Fruit fly (Drosophila melanogaster) whole organism, embryonic: ENCODE results near the gene CG13838.

Experiments
- Abd-B ChIP-seq: fragments of 200-800 bp; sonication (Bioruptor generic); optimal IDR thresholded peaks from 2 replicates; lab custom pipeline; 2018; ENCODE audit warnings: missing biosample characterization, mild to moderate bottlenecking, missing genetic modification characterization, moderate library complexity
- CG10274 ChIP-seq: fragments of 200-800 bp; sonication (Bioruptor generic); optimal IDR thresholded peaks from 3 replicates; lab custom pipeline; 2017; ENCODE audit warnings: missing biosample characterization, mild to moderate bottlenecking, missing genetic modification characterization
- CG11560 ChIP-seq: fragments of 200-800 bp; sonication (Bioruptor generic); IDR thresholded peaks from 3 replicates; pipeline ENCODE4 v1.3.6; 2022; ENCODE audit warnings: missing biosample characterization, missing genetic modification characterization
- CG12744 ChIP-seq: fragments of 200-800 bp; sonication (Bioruptor generic); optimal IDR thresholded peaks from 2 replicates; lab custom pipeline; 2016; ENCODE audit warnings: missing biosample characterization, missing genetic modification characterization
- CG14441 ChIP-seq: fragments of 200-800 bp; sonication (Bioruptor generic); IDR thresholded peaks from 2 replicates; pipeline ENCODE4 v1.3.6; 2022; ENCODE audit warnings: missing biosample characterization, missing genetic modification characterization
- CG16815 ChIP-seq: fragments of 200-800 bp; sonication (Bioruptor generic); optimal IDR thresholded peaks from 3 replicates; lab custom pipeline; 2017; ENCODE audit warnings: missing biosample characterization, mild to moderate bottlenecking, missing genetic modification characterization
- CG18011 ChIP-seq: fragments of 200-800 bp; sonication (Bioruptor generic); optimal IDR thresholded peaks from 2 replicates; lab custom pipeline; 2017; ENCODE audit warnings: missing biosample characterization, missing genetic modification characterization, mild to moderate bottlenecking, moderate library complexity, missing genotype
- CG2120 ChIP-seq: fragments of 200-800 bp; sonication (Bioruptor generic); optimal IDR thresholded peaks from 3 replicates; lab custom pipeline; 2016; ENCODE audit warnings: missing biosample characterization, missing genetic modification characterization
- CG30431 ChIP-seq: fragments of 200-800 bp; sonication (Bioruptor generic); optimal IDR thresholded peaks from 2 replicates; lab custom pipeline; 2017; ENCODE audit warnings: missing biosample characterization, missing genetic modification characterization
- CG31441 ChIP-seq: fragments of 200-800 bp; sonication (Bioruptor generic); IDR thresholded peaks from 2 replicates; pipeline ENCODE4 v1.3.6; 2022; ENCODE audit warnings: missing biosample characterization, missing genetic modification characterization
- CG3281 ChIP-seq: fragments of 200-800 bp; sonication (Bioruptor generic); optimal IDR thresholded peaks from 3 replicates; lab custom pipeline; 2017; ENCODE audit warnings: missing biosample characterization, mild to moderate bottlenecking, missing genetic modification characterization
- CG5245 ChIP-seq: fragments of 200-800 bp; sonication (Bioruptor generic); optimal IDR thresholded peaks from 3 replicates; lab custom pipeline; 2016; ENCODE audit warnings: missing biosample characterization, missing genetic modification characterization
- CG6689 ChIP-seq: fragments of 200-800 bp; sonication (Bioruptor generic); IDR thresholded peaks from 2 replicates; pipeline ENCODE4 v1.3.6; 2022; ENCODE audit warnings: missing biosample characterization, missing genetic modification characterization
- CG7928 ChIP-seq: fragments of 200-800 bp; sonication (Bioruptor generic); optimal IDR thresholded peaks from 2 replicates; lab custom pipeline; 2017; ENCODE audit warnings: missing biosample characterization, mild to moderate bottlenecking, missing genetic modification characterization
- CG8359 ChIP-seq: fragments of 200-800 bp; sonication (Bioruptor generic); optimal IDR thresholded peaks from 2 replicates; lab custom pipeline; 2017; ENCODE audit warnings: missing biosample characterization, mild to moderate bottlenecking, missing genetic modification characterization, borderline replicate concordance
- CG8924 ChIP-seq: fragments of 200-800 bp; optimal IDR thresholded peaks from 3 replicates; lab custom pipeline; 2019; ENCODE audit warnings: missing biosample characterization, mild to moderate bottlenecking, missing genetic modification characterization, moderate library complexity
- CG9609 ChIP-seq: fragments of 200-800 bp; sonication (Bioruptor generic); optimal IDR thresholded peaks from 3 replicates; lab custom pipeline; 2016; ENCODE audit warnings: missing biosample characterization, missing genetic modification characterization
- CoRest ChIP-seq: fragments of 200-800 bp; sonication (Bioruptor generic); optimal IDR thresholded peaks from 3 replicates; lab custom pipeline; 2018; ENCODE audit warnings: missing biosample characterization, mild to moderate bottlenecking, missing genetic modification characterization, moderate library complexity
- D19B ChIP-seq: fragments of 200-800 bp; sonication (Bioruptor generic); optimal IDR thresholded peaks from 2 replicates; lab custom pipeline; 2017; ENCODE audit warnings: missing biosample characterization, mild to moderate bottlenecking, missing genetic modification characterization
- Gug ChIP-seq: fragments of 200-800 bp; sonication (Bioruptor generic); IDR thresholded peaks from 4 replicates; pipeline ENCODE4 v1.3.6; 2022; ENCODE audit warnings: missing biosample characterization, missing genetic modification characterization
- Hsf ChIP-seq: fragments of 200-800 bp; sonication (Bioruptor generic); optimal IDR thresholded peaks from 3 replicates; lab custom pipeline; 2016; ENCODE audit warnings: missing biosample characterization, missing genetic modification characterization
- NC2α ChIP-seq: fragments of 200-800 bp; sonication (Bioruptor generic); optimal IDR thresholded peaks from 2 replicates; lab custom pipeline; 2016; ENCODE audit warnings: missing biosample characterization, missing genetic modification characterization
- NfI ChIP-seq: fragments of 200-800 bp; sonication (Bioruptor generic); optimal IDR thresholded peaks from 3 replicates; lab custom pipeline; 2018; ENCODE audit warnings: missing biosample characterization, mild to moderate bottlenecking, missing genetic modification characterization, moderate library complexity
- Rfx ChIP-seq: fragments of 200-800 bp; sonication (Bioruptor generic); IDR thresholded peaks from 2 replicates; pipeline ENCODE4 v1.3.6; 2022; ENCODE audit warnings: missing biosample characterization, missing genetic modification characterization
- Rx ChIP-seq: fragments of 200-800 bp; sonication (Bioruptor generic); IDR thresholded peaks from 2 replicates; pipeline ENCODE4 v1.3.6; 2022; ENCODE audit warnings: missing biosample characterization, missing genetic modification characterization
- Six4 ChIP-seq: fragments of 200-800 bp; sonication (Bioruptor generic); optimal IDR thresholded peaks from 2 replicates; lab custom pipeline; 2016; ENCODE audit warnings: missing biosample characterization, missing genetic modification characterization
- Tbp ChIP-seq: fragments of >200 bp; optimal IDR thresholded peaks from 2 replicates; lab custom pipeline; 2018; ENCODE audit warnings: missing biosample characterization, missing genetic modification characterization
- Xrp1 ChIP-seq: fragments of 200-800 bp; sonication (Bioruptor generic); IDR thresholded peaks from 2 replicates; pipeline ENCODE4 v1.3.6; 2022; ENCODE audit warnings: missing biosample characterization, missing genetic modification characterization
- ara ChIP-seq: fragments of 200-800 bp; sonication (Bioruptor generic); IDR thresholded peaks from 2 replicates; pipeline ENCODE4 v1.3.6; 2022; ENCODE audit warnings: missing biosample characterization, missing genetic modification characterization
- ato ChIP-seq: fragments of 200-800 bp; sonication (Bioruptor generic); IDR thresholded peaks from 2 replicates; pipeline ENCODE4 v1.3.6; 2022; ENCODE audit warnings: missing biosample characterization, missing genetic modification characterization; ENCODE audit not compliant: partially characterized antibody
- chif ChIP-seq, 2 experiments: fragments of 200-800 bp; sonication (Bioruptor generic); optimal IDR thresholded peaks; 3 replicates each; lab custom pipeline; 2016; ENCODE audit warnings: missing biosample characterization in 2 of 2, missing genetic modification characterization in 2 of 2
- grau ChIP-seq: fragments of 200-800 bp; optimal IDR thresholded peaks from 3 replicates; lab custom pipeline; 2019; ENCODE audit warnings: missing biosample characterization, mild to moderate bottlenecking, missing genetic modification characterization, moderate library complexity
- gro ChIP-seq: fragments of 200-800 bp; sonication (Bioruptor generic); optimal IDR thresholded peaks from 2 replicates; lab custom pipeline; 2016; ENCODE audit warnings: missing biosample characterization, missing genetic modification characterization
- jigr1 ChIP-seq: fragments of 200-800 bp; sonication (Bioruptor generic); IDR thresholded peaks from 3 replicates; pipeline ENCODE4 v1.3.6; 2022; ENCODE audit warnings: missing biosample characterization, missing genetic modification characterization
- klu ChIP-seq: fragments of 200-800 bp; sonication (Bioruptor generic); IDR thresholded peaks from 2 replicates; pipeline ENCODE4 v1.3.6; 2022; ENCODE audit warnings: missing biosample characterization, missing genetic modification characterization
- lov ChIP-seq, 2 experiments: fragments of 200-800 bp in 1 of 2; fragments of >200 bp in 1 of 2; sonication (Bioruptor generic) in 1 of 2; IDR thresholded peaks in 1 of 2; optimal IDR thresholded peaks in 1 of 2; 2 replicates in 1 of 2; 3 replicates in 1 of 2; pipeline versions ENCODE4 v1.3.6 to Lab custom; 2017 to 2022; ENCODE audit warnings: missing biosample characterization in 1 of 2, missing genetic modification characterization in 1 of 2
- maf-S ChIP-seq: fragments of 200-800 bp; sonication (Bioruptor generic); optimal IDR thresholded peaks from 2 replicates; lab custom pipeline; 2016; ENCODE audit warnings: missing biosample characterization, missing genetic modification characterization
- mirr ChIP-seq: fragments of 200-800 bp; sonication (Bioruptor generic); optimal IDR thresholded peaks from 3 replicates; lab custom pipeline; 2018; ENCODE audit warnings: missing biosample characterization, mild to moderate bottlenecking, missing genetic modification characterization
- onecut ChIP-seq: fragments of 200-800 bp; sonication (Bioruptor generic); IDR thresholded peaks from 2 replicates; pipeline ENCODE4 v1.3.6; 2022; ENCODE audit warnings: missing biosample characterization, missing genetic modification characterization
- pho ChIP-seq: fragments of 200-800 bp; sonication (Bioruptor generic); optimal IDR thresholded peaks from 2 replicates; lab custom pipeline; 2016; ENCODE audit warnings: missing biosample characterization, missing genetic modification characterization
- prd ChIP-seq, 3 experiments: fragments of >200 bp in 2 of 3; fragments of 200-800 bp in 1 of 3; sonication (Bioruptor generic) in 1 of 3; optimal IDR thresholded peaks in 2 of 3; IDR thresholded peaks in 1 of 3; 2 replicates in 2 of 3; 3 replicates in 1 of 3; pipeline versions ENCODE4 v1.3.6 to Lab custom; 2017 to 2022; ENCODE audit warnings: missing biosample characterization in 1 of 3, missing genetic modification characterization in 1 of 3
- pros ChIP-seq: fragments of 200-800 bp; sonication (Bioruptor generic); optimal IDR thresholded peaks from 3 replicates; lab custom pipeline; 2019; ENCODE audit warnings: missing biosample characterization, mild to moderate bottlenecking, missing genetic modification characterization, moderate library complexity
- ranshi ChIP-seq: fragments of 200-800 bp; sonication (Bioruptor generic); IDR thresholded peaks from 2 replicates; pipeline ENCODE4 v1.3.6; 2022; ENCODE audit warnings: missing biosample characterization, missing genetic modification characterization
- repo ChIP-seq: fragments of 200-800 bp; sonication (Bioruptor generic); optimal IDR thresholded peaks from 2 replicates; lab custom pipeline; 2016; ENCODE audit warnings: missing biosample characterization, missing genetic modification characterization
- row ChIP-seq: fragments of 200-800 bp; sonication (Bioruptor generic); IDR thresholded peaks from 3 replicates; pipeline ENCODE4 v1.3.6; 2022; ENCODE audit warnings: missing biosample characterization, missing genetic modification characterization
- tgo ChIP-seq: fragments of 200-800 bp; sonication (Bioruptor generic); IDR thresholded peaks from 3 replicates; pipeline ENCODE4 v1.3.6; 2022; ENCODE audit warnings: missing biosample characterization, missing genetic modification characterization
- tup ChIP-seq: fragments of 200-800 bp; sonication (Bioruptor generic); optimal IDR thresholded peaks from 2 replicates; lab custom pipeline; 2016; ENCODE audit warnings: missing biosample characterization, mild to moderate bottlenecking, missing genetic modification characterization, moderate library complexity
- unc-4 ChIP-seq: fragments of 200-800 bp; sonication (Bioruptor generic); IDR thresholded peaks from 2 replicates; pipeline ENCODE4 v1.3.6; 2022; ENCODE audit warnings: missing biosample characterization, missing genetic modification characterization; ENCODE audit not compliant: partially characterized antibody
- vvl ChIP-seq: fragments of 200-800 bp; sonication (Bioruptor generic); IDR thresholded peaks from 2 replicates; pipeline ENCODE4 v1.3.6; 2022; ENCODE audit warnings: missing biosample characterization, missing genetic modification characterization
- wek ChIP-seq: fragments of 200-800 bp; sonication (Bioruptor generic); optimal IDR thresholded peaks from 3 replicates; lab custom pipeline; 2018; ENCODE audit warnings: missing biosample characterization, mild to moderate bottlenecking, missing genetic modification characterization, moderate library complexity

The CG13838 gene

DNA sequence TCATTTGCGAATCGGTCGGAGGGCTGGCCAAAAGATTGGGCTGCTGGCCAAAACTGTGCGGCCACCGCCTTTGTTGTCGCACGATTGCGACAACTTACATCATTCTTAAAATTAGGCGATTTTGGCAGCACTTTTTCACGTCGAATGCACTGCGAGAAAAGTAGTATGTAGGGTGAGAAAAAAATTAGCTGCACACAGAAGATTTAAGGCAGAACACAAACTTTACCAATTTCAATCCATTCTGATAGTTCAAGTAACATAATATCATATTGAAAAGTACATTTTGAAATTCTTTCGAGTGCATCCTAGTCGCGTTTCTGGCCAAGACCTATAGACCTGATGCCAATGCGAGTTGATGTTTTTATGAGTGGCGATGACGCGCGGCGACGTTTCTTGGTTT, 13.5 kb upstream of the CG13838 start (continued):
- peak; percentile 49 for TF ChIP-seq CG12744 (GFP tag; lab: Kevin White, UChicago)
- peak; percentile 86; the same call in 1 of the 2 replicates for TF ChIP-seq Rfx (GFP tag; lab: Robert Waterston, UW)
- TF ChIP-seq tgo (GFP tag; lab: Robert Waterston, UW): peak; percentile 73
- TF ChIP-seq Abd-B (GFP tag; lab: Kevin White, UChicago): peak; percentile 19
- TF ChIP-seq CG7928 (GFP tag; lab: Kevin White, UChicago): peak; percentile 24
- peak; percentile 20 for TF ChIP-seq tup (GFP tag; lab: Kevin White, UChicago)
- TF ChIP-seq CG8359: no peak
- peak; percentile 65 for TF ChIP-seq CG9609 (GFP tag; lab: Kevin White, UChicago)
- TF ChIP-seq Xrp1: peak; percentile 50; the same call in 1 of the 2 replicates
- TF ChIP-seq klu: peak; percentile 43; the same call in 1 of the 2 replicates
- TF ChIP-seq vvl: peak; percentile 67; the same call in 1 of the 2 replicates
- no peak for TF ChIP-seq wek (GFP tag; lab: Kevin White, UChicago)
- TF ChIP-seq NC2α: no peak
- TF ChIP-seq CG31441 (GFP tag; lab: Robert Waterston, UW): 0 out of 2 replicates have a peak, but pooled peaks have one; percentile 34
- TF ChIP-seq pros: no peak
- peak; percentile 50 for TF ChIP-seq CoRest (tag; lab: Kevin White, UChicago)
- no peak for TF ChIP-seq lov (optimal IDR thresholded peaks at IDR 0.05; lab: Kevin White, UChicago)
- no peak for TF ChIP-seq lov (GFP tag; IDR thresholded peaks at IDR 0.05; lab: Robert Waterston, UW)
- TF ChIP-seq prd (optimal IDR thresholded peaks at IDR 0.05; lab: Kevin White, UChicago): no peak
- peak; percentile 73; the same call in 2 of the 3 replicates for TF ChIP-seq prd (GFP tag; IDR thresholded peaks at IDR 0.05; lab: Robert Waterston, UW)
- TF ChIP-seq mirr: peak; percentile 35
- TF ChIP-seq CG6689 (GFP tag; lab: Robert Waterston, UW): peak; percentile 58
- TF ChIP-seq ranshi (GFP tag; lab: Robert Waterston, UW): peak; percentile 53; the same call in 1 of the 2 replicates
- peak; percentile 40 for TF ChIP-seq D19B
- no peak for TF ChIP-seq gro
- TF ChIP-seq onecut (GFP tag; lab: Robert Waterston, UW): no peak
- peak; percentile 70 for TF ChIP-seq NfI (GFP tag; lab: Kevin White, UChicago)
- TF ChIP-seq chif (GFP tag; optimal IDR thresholded peaks at IDR 0.05; lab: Kevin White, UChicago): peak; percentile 11 to 24
- peak; percentile 1 for TF ChIP-seq CG10274 (GFP tag; lab: Kevin White, UChicago)
- peak; percentile 56 for TF ChIP-seq repo (GFP tag; lab: Kevin White, UChicago)
- TF ChIP-seq row: peak; percentile 71
- peak; percentile 68 for TF ChIP-seq CG14441
- TF ChIP-seq CG18011: no peak
- peak; percentile 34 for TF ChIP-seq CG16815 (GFP tag; lab: Kevin White, UChicago)
- peak; percentile 11 for TF ChIP-seq maf-S
- peak; percentile 59 for TF ChIP-seq Hsf
- TF ChIP-seq ato: no peak
- peak; percentile 34; the same call in 1 of the 3 replicates for TF ChIP-seq CG11560 (tag; lab: Robert Waterston, UW)
- no peak for TF ChIP-seq Tbp (GFP tag; lab: Kevin White, UChicago)
- TF ChIP-seq pho (GFP tag; lab: Kevin White, UChicago): peak; percentile 77
- peak; percentile 66; the same call in 1 of the 4 replicates for TF ChIP-seq Gug
- TF ChIP-seq CG5245 (GFP tag; lab: Kevin White, UChicago): peak; percentile 13
- peak; percentile 18; the same call in 1 of the 2 replicates for TF ChIP-seq ara (GFP tag; lab: Robert Waterston, UW)
- peak; percentile 79 for TF ChIP-seq CG2120
- TF ChIP-seq Six4 (GFP tag; lab: Kevin White, UChicago): peak; percentile 29
- peak; percentile 62 for TF ChIP-seq grau (tag; lab: Kevin White, UChicago)
- TF ChIP-seq Rx: 0 out of 2 replicates have a peak, but pooled peaks have one; percentile 7
- TF ChIP-seq jigr1: no peak
- TF ChIP-seq unc-4: no peak
- peak; percentile 20 for TF ChIP-seq CG30431 (GFP tag; lab: Kevin White, UChicago)
- no peak for TF ChIP-seq CG3281 (GFP tag; lab: Kevin White, UChicago)
- TF ChIP-seq CG8924 (tag; lab: Kevin White, UChicago): peak; percentile 8
